Worm (Caenorhabditis elegans): Measurements from ENCODE around the gene Y49F6B.14.

- TF ChIP-seq ztf-29 (GFP tag; IDR thresholded peaks at IDR 0.05): no peak
- no peak for TF ChIP-seq ref-1 (GFP tag; conservative IDR thresholded peaks at IDR 0.05)
- no peak for TF ChIP-seq flt-1 (GFP tag; IDR thresholded peaks at IDR 0.05)
- TF ChIP-seq klf-2 (GFP tag; conservative IDR thresholded peaks at IDR 0.05): no peak
- no peak for TF ChIP-seq ztf-23 (GFP tag; IDR thresholded peaks at IDR 0.05)
- TF ChIP-seq cog-1 (tag; optimal IDR thresholded peaks at IDR 0.05): no peak
- TF ChIP-seq T22C8.4 (GFP tag; IDR thresholded peaks at IDR 0.05): no peak
- no peak for TF ChIP-seq tab-1 (GFP tag; IDR thresholded peaks at IDR 0.05)
- no peak for TF ChIP-seq med-1 (GFP tag; optimal IDR thresholded peaks at IDR 0.05; ENCODE audit: insufficient read depth)
Observed at ce11 chrII:3555281-3555680, 40.0 kb upstream of the Y49F6B.14 start.
